Worm (Caenorhabditis elegans): ENCODE data around the gene R08C7.8.

The R08C7.8 gene

ce11 chrIV:4469770-4470709, 35.7 kb upstream of the R08C7.8 start (continued):
- TF ChIP-seq ztf-18 (tag; optimal IDR thresholded peaks at IDR 0.05): peak; percentile 43
- peak; percentile 46 for TF ChIP-seq nhr-90 (tag; optimal IDR thresholded peaks at IDR 0.05)
- peak; percentile 35 for TF ChIP-seq athp-1 (tag; optimal IDR thresholded peaks at IDR 0.05)
- TF ChIP-seq chd-7 (tag; optimal IDR thresholded peaks at IDR 0.05): peak; percentile 29
- TF ChIP-seq efl-1 (GFP tag; optimal IDR thresholded peaks at IDR 0.05): no peak
- 0 out of 2 replicates have a peak, but pooled peaks have one; percentile 39 for TF ChIP-seq ztf-25 (GFP tag; IDR thresholded peaks at IDR 0.05)
- no peak for TF ChIP-seq ztf-6 (GFP tag; IDR thresholded peaks at IDR 0.05)
- no peak for TF ChIP-seq dpl-1 (GFP tag; optimal IDR thresholded peaks at IDR 0.05)
- peak; percentile 18 for TF ChIP-seq atf-7 (tag; optimal IDR thresholded peaks at IDR 0.05)
- TF ChIP-seq fkh-3 (tag; optimal IDR thresholded peaks at IDR 0.05): no peak
- TF ChIP-seq T07F8.4 (tag; optimal IDR thresholded peaks at IDR 0.05): no peak
- no peak for TF ChIP-seq F49E8.2 (tag; optimal IDR thresholded peaks at IDR 0.05; ENCODE audit: insufficient read depth)
- no peak for TF ChIP-seq B0261.1 (tag; optimal IDR thresholded peaks at IDR 0.05)
- no peak; the same call in 1 of the 2 replicates for TF ChIP-seq Y56A3A.18 (GFP tag; IDR thresholded peaks at IDR 0.05)
- peak; percentile 24 for TF ChIP-seq attf-5 (GFP tag; optimal IDR thresholded peaks at IDR 0.05)
- peak; percentile 4 for TF ChIP-seq repo-1 (tag; optimal IDR thresholded peaks at IDR 0.05)
- no peak for TF ChIP-seq C17E4.6 (GFP tag; IDR thresholded peaks at IDR 0.05)
- TF ChIP-seq lin-54 (GFP tag; optimal IDR thresholded peaks at IDR 0.05): peak; percentile 36
- no peak for TF ChIP-seq F33H1.4 (GFP tag; IDR thresholded peaks at IDR 0.05)
- no peak for TF ChIP-seq mes-4 (tag; optimal IDR thresholded peaks at IDR 0.05)
- no peak for TF ChIP-seq hrde-1 (tag; optimal IDR thresholded peaks at IDR 0.05; ENCODE audit: borderline replicate concordance)
- TF ChIP-seq F55B11.4 (tag; optimal IDR thresholded peaks at IDR 0.05; ENCODE audit: borderline replicate concordance, insufficient read depth): no peak
- TF ChIP-seq ztf-28 (GFP tag; IDR thresholded peaks at IDR 0.05): 0 out of 2 replicates have a peak, but pooled peaks have one; percentile 24
- peak; percentile 28; the same call in 1 of the 2 replicates for TF ChIP-seq egrh-3 (GFP tag; IDR thresholded peaks at IDR 0.05)
- TF ChIP-seq ama-1 (optimal IDR thresholded peaks at IDR 0.05): peak; percentile 86
- TF ChIP-seq ama-1 (GFP tag; optimal IDR thresholded peaks at IDR 0.05): no peak
- TF ChIP-seq F22D6.2 (tag; optimal IDR thresholded peaks at IDR 0.05): peak; percentile 21
- no peak for TF ChIP-seq F37B4.10 (GFP tag; IDR thresholded peaks at IDR 0.05)
- peak; percentile 7 for TF ChIP-seq akir-1 (GFP tag; optimal IDR thresholded peaks at IDR 0.05)
- TF ChIP-seq D2030.7 (GFP tag; IDR thresholded peaks at IDR 0.05): no peak
- TF ChIP-seq egl-44 (GFP tag; IDR thresholded peaks at IDR 0.05): peak; percentile 85
- no peak for TF ChIP-seq bed-1 (GFP tag; IDR thresholded peaks at IDR 0.05)
- no peak for TF ChIP-seq pha-4 (tag; optimal IDR thresholded peaks at IDR 0.05)
- TF ChIP-seq dox-1 (GFP tag; IDR thresholded peaks at IDR 0.05): peak; percentile 55
- TF ChIP-seq snpc-3.4 (tag; optimal IDR thresholded peaks at IDR 0.05): no peak
- no peak for TF ChIP-seq F23B12.7 (tag; optimal IDR thresholded peaks at IDR 0.05; ENCODE audit: insufficient read depth)
- no peak for TF ChIP-seq ccch-3 (GFP tag; optimal IDR thresholded peaks at IDR 0.05)
- TF ChIP-seq him-1 (tag; optimal IDR thresholded peaks at IDR 0.05): no peak
- TF ChIP-seq lag-1 (GFP tag; IDR thresholded peaks at IDR 0.05): no peak
- peak; percentile 25 for TF ChIP-seq gei-17 (GFP tag; optimal IDR thresholded peaks at IDR 0.05)
- no peak for TF ChIP-seq zim-3 (tag; optimal IDR thresholded peaks at IDR 0.05)
- no peak for TF ChIP-seq B0019.2 (GFP tag; conservative IDR thresholded peaks at IDR 0.05)
- peak in 1 of 3 experiments; percentile 19 for TF ChIP-seq lin-35 (GFP tag; optimal IDR thresholded peaks at IDR 0.05)
- TF ChIP-seq attf-3 (GFP tag; conservative IDR thresholded peaks at IDR 0.05): 0 out of 2 replicates have a peak, but pooled peaks have one; percentile 10
- TF ChIP-seq lin-26 (GFP tag; IDR thresholded peaks at IDR 0.05): peak; percentile 67; the same call in 1 of the 2 replicates

Data from whole organism, young adult.